Fruit fly (Drosophila melanogaster): ENCODE measurements around the gene Wnt10.

Gene Wnt10

DNA sequence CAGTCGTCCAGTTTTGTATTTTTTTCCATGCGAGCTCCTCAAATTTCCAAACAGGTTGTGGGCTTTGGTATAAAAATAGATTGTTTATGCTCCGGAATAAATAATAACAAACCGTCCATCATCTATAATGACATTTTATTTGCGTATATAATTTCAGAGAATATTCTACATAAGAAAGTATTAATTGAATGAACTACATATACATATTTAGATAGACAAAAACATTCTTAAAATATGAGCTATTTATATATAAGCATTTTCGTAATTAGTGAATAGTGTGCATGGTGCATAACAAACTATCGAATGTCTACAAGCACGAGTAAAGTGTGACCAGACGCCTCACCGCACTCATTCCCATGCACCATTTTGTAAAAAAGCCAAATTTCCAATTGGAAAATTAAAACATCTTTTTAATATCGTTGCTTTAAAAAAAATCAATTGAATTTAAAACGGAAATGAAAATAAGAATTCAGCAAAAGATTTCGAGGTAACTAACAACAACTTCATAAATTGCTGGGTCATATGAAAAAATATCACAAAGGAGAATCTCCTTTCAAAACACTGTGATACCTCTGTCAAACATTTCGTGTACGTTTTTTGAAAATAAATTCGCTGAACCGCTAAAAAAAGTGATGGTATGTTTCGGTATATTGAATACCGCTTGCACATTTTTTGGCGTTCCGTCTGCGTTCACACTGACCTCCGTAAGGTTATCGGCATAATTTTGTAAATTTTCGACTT, 63.3 kb downstream of the Wnt10 start, which contains the start of gene muc (continued):
- TF ChIP-seq CG10147 (GFP tag; optimal IDR thresholded peaks at IDR 0.05) (peak; percentile 11), amos (GFP tag; IDR thresholded peaks at IDR 0.05; ENCODE audit: partially characterized antibody) (peak; percentile 79; the same call in 1 of the 2 replicates), E2f1 (GFP tag; IDR thresholded peaks at IDR 0.05) (no peak), mam (GFP tag; optimal IDR thresholded peaks at IDR 0.05) (peak; percentile 52), esg (GFP tag; conservative IDR thresholded peaks at IDR 0.05) (no peak), bbx (GFP tag; IDR thresholded peaks at IDR 0.05; ENCODE audit: partially characterized antibody) (peak; percentile 80), CG9817 (tag; optimal IDR thresholded peaks at IDR 0.05) (peak; percentile 47), bowl (GFP tag; IDR thresholded peaks at IDR 0.05) (no peak), CG12071 (GFP tag; optimal IDR thresholded peaks at IDR 0.05) (no peak), prd (optimal IDR thresholded peaks at IDR 0.05) (no peak), prd (GFP tag; IDR thresholded peaks at IDR 0.05) (0 out of 3 replicates have a peak, but pooled peaks have one; percentile 19), CG8388 (GFP tag; optimal IDR thresholded peaks at IDR 0.05) (no peak), Sin3A (optimal IDR thresholded peaks at IDR 0.05) (peak; percentile 86), CG15269 (tag; optimal IDR thresholded peaks at IDR 0.05) (peak; percentile 40), Dip2 (GFP tag; IDR thresholded peaks at IDR 0.05) (no peak), cad (GFP tag; optimal IDR thresholded peaks at IDR 0.05) (no peak), pfk (GFP tag; optimal IDR thresholded peaks at IDR 0.05) (no peak), CG10979 (tag; optimal IDR thresholded peaks at IDR 0.05) (peak; percentile 44), tgo (GFP tag; IDR thresholded peaks at IDR 0.05) (peak; percentile 52), gce (GFP tag; IDR thresholded peaks at IDR 0.05) (no peak), CG18619 (GFP tag; optimal IDR thresholded peaks at IDR 0.05) (peak; percentile 15), NK7.1 (GFP tag; optimal IDR thresholded peaks at IDR 0.05) (no peak), CG4328 (GFP tag; optimal IDR thresholded peaks at IDR 0.05) (no peak), gsb (GFP tag; IDR thresholded peaks at IDR 0.05) (no peak), toy (GFP tag; IDR thresholded peaks at IDR 0.05) (no peak), dpn (GFP tag; optimal IDR thresholded peaks at IDR 0.05) (peak; percentile 28 to 44), CG18476 (GFP tag; optimal IDR thresholded peaks at IDR 0.05) (no peak), Ets97D (GFP tag; optimal IDR thresholded peaks at IDR 0.05) (peak; percentile 62), BEAF-32 (GFP tag; optimal IDR thresholded peaks at IDR 0.05) (peak; percentile 86), Dbx (GFP tag; IDR thresholded peaks at IDR 0.05) (no peak), chm (GFP tag; IDR thresholded peaks at IDR 0.05) (peak; percentile 59; the same call in 1 of the 2 replicates), bcd (GFP tag; optimal IDR thresholded peaks at IDR 0.05) (peak; percentile 34), CG17359 (tag; optimal IDR thresholded peaks at IDR 0.05) (peak; percentile 41), CG5245 (GFP tag; optimal IDR thresholded peaks at IDR 0.05) (no peak), CG7271 (tag; optimal IDR thresholded peaks at IDR 0.05) (no peak), sd (tag; optimal IDR thresholded peaks at IDR 0.05) (peak; percentile 26), CG13424 (tag; optimal IDR thresholded peaks at IDR 0.05) (peak; percentile 48), CG15696 (tag; optimal IDR thresholded peaks at IDR 0.05) (peak; percentile 26), CG8089 (GFP tag; optimal IDR thresholded peaks at IDR 0.05) (no peak), cato (GFP tag; optimal IDR thresholded peaks at IDR 0.05; ENCODE audit: borderline replicate concordance) (no peak), so (GFP tag; IDR thresholded peaks at IDR 0.05) (no peak), gcm (GFP tag; optimal IDR thresholded peaks at IDR 0.05) (no peak), CG9215 (GFP tag; IDR thresholded peaks at IDR 0.05) (0 out of 2 replicates have a peak, but pooled peaks have one; percentile 24), jing (GFP tag; optimal IDR thresholded peaks at IDR 0.05) (no peak), hkb (optimal IDR thresholded peaks at IDR 0.05) (peak; percentile 79), hkb (GFP tag; IDR thresholded peaks at IDR 0.05) (no peak), CG33213 (GFP tag; optimal IDR thresholded peaks at IDR 0.05) (peak; percentile 71), CG33557 (GFP tag; optimal IDR thresholded peaks at IDR 0.05) (no peak), MTF-1 (GFP tag; optimal IDR thresholded peaks at IDR 0.05; ENCODE audit: borderline replicate concordance) (no peak), Lim3 (GFP tag; IDR thresholded peaks at IDR 0.05) (no peak)
